Worm (Caenorhabditis elegans): Measurements from ENCODE around the gene R13H9.6.

DNA sequence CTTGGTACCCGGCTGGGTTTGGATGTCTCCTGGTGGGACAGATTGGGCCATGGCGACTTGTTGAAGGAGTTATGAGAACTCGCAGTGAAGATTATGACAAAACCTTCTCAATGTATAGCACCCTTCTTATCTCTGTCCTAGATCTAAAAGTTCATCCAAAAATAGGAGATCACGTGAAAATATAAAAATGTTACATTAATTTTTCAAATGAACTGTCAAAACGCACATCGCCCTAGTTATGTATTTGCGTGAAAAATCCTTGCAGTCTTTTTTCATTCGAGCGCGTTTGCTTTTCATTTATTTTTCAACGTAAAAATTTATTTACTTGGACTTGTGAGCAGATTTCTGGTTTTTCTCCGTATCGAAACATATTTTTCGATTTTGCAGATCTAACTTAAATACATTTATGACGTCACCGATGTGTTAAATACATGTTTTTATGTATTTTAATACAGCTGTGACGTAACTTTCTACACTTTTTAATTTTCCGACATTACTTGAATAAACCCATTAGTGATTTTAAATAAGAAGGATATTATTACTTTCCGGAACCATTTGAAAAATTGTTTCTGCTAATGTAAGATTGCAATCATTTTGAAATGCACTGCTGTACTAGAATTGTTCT, 12.4 kb downstream of the R13H9.6 start, which contains the start of gene msp-55:
- TF ChIP-seq ctbp-1 (GFP tag; IDR thresholded peaks at IDR 0.05) (no peak), unc-39 (tag; optimal IDR thresholded peaks at IDR 0.05) (no peak), ama-1 (optimal IDR thresholded peaks at IDR 0.05) (no peak)
